Worm (Caenorhabditis elegans) whole organism, L4 larva: ENCODE data around the gene ceh-43.
A peak's percentile ranks its signal among the peaks of the same experiment; 100 is the strongest.

ENCODE experiments used
- D1046.2 ChIP-seq: fragments of 200-800 bp; sonication (Bioruptor generic); IDR thresholded peaks from 2 replicates; pipeline ENCODE4 v1.3.6; 2022; ENCODE audit warnings: missing genetic modification characterization, missing compliant biosample characterization
- F26F4.8 ChIP-seq: fragments of 200-800 bp; sonication (Bioruptor generic); conservative IDR thresholded peaks from 2 replicates; pipeline ENCODE4 v1.3.6; 2022; ENCODE audit warnings: missing genetic modification characterization, missing compliant biosample characterization
- F49E8.2 ChIP-seq: sonication (generic microtip); optimal IDR thresholded peaks from 2 replicates; lab custom pipeline; 2016; ENCODE audit warnings: missing compliant biosample characterization, mild to moderate bottlenecking, missing genetic modification characterization, borderline replicate concordance
- Y75B8A.6 ChIP-seq: fragments of 200-800 bp; sonication (Bioruptor generic); IDR thresholded peaks from 2 replicates; pipeline ENCODE4 v1.3.6; 2022; ENCODE audit warnings: missing genetic modification reagents, missing genetic modification characterization, missing compliant biosample characterization
- aha-1 ChIP-seq: fragments of 150-350 bp; peaks from one replicate; lab custom pipeline; 2014; ENCODE audit warnings: missing biosample characterization, missing genetic modification characterization
- arid-1 ChIP-seq: fragments of 200-800 bp; sonication (Bioruptor generic); conservative IDR thresholded peaks from 2 replicates; pipeline ENCODE4 v1.3.6; 2022; ENCODE audit warnings: missing genetic modification reagents, missing genetic modification characterization, missing compliant biosample characterization
- daf-16 ChIP-seq, 3 experiments: sonication (generic microtip); optimal IDR thresholded peaks; 2 replicates each; lab custom pipeline; 2016 to 2017; ENCODE audit warnings: missing genetic modification characterization in 3 of 3, missing genetic modification reagents in 3 of 3, mild to moderate bottlenecking in 2 of 3, missing compliant biosample characterization in 2 of 3, missing biosample characterization in 1 of 3, moderate library complexity in 1 of 3
- daf-19 ChIP-seq: fragments of 200-800 bp; sonication (Bioruptor generic); conservative IDR thresholded peaks from 2 replicates; pipeline ENCODE4 v1.3.6; 2022; ENCODE audit warnings: missing genetic modification characterization, missing compliant biosample characterization
- dmd-8 ChIP-seq: fragments of 200-800 bp; sonication (Bioruptor generic); IDR thresholded peaks from 2 replicates; pipeline ENCODE4 v1.3.6; 2022; ENCODE audit warnings: missing genetic modification characterization, missing compliant biosample characterization
- dmd-9 ChIP-seq: fragments of 200-800 bp; sonication (Bioruptor generic); IDR thresholded peaks from 2 replicates; pipeline ENCODE4 v1.3.6; 2022; ENCODE audit warnings: missing genetic modification reagents, missing genetic modification characterization, missing compliant biosample characterization
- dve-1 ChIP-seq: sonication (generic microtip); optimal IDR thresholded peaks from 2 replicates; lab custom pipeline; 2017; ENCODE audit warnings: antibody characterized with exemption, mild to moderate bottlenecking, missing genetic modification characterization, missing compliant biosample characterization; ENCODE audit not compliant: insufficient read depth
- egl-43 ChIP-seq: fragments of 200-800 bp; sonication (Bioruptor generic); IDR thresholded peaks from 2 replicates; pipeline ENCODE4 v1.3.6; 2022; ENCODE audit warnings: missing genetic modification reagents, missing genetic modification characterization, missing compliant biosample characterization
- hlh-30 ChIP-seq: sonication (generic microtip); optimal IDR thresholded peaks from 2 replicates; lab custom pipeline; 2017; ENCODE audit warnings: antibody characterized with exemption, mild to moderate bottlenecking, missing genetic modification characterization, missing compliant biosample characterization; ENCODE audit not compliant: insufficient read depth
- lim-7 ChIP-seq: fragments of 200-800 bp; sonication (Bioruptor generic); IDR thresholded peaks from 2 replicates; pipeline ENCODE4 v1.3.6; 2022; ENCODE audit warnings: missing genetic modification characterization, missing compliant biosample characterization
- lin-38 ChIP-seq: fragments of 200-800 bp; sonication (Bioruptor generic); IDR thresholded peaks from 2 replicates; pipeline ENCODE4 v1.3.6; 2022; ENCODE audit warnings: missing genetic modification reagents, missing genetic modification characterization, missing compliant biosample characterization
- lin-39 ChIP-seq: fragments of 150-350 bp; optimal IDR thresholded peaks from 2 replicates; lab custom pipeline; 2014; ENCODE audit warnings: missing biosample characterization, missing genetic modification reagents, missing genetic modification characterization
- lir-3 ChIP-seq: sonication (generic microtip); optimal IDR thresholded peaks from 2 replicates; lab custom pipeline; 2016; ENCODE audit warnings: mild to moderate bottlenecking, missing genetic modification characterization, missing compliant biosample characterization
- lsy-2 ChIP-seq, 2 experiments: fragments of 150-350 bp in 1 of 2; sonication (generic microtip) in 1 of 2; optimal IDR thresholded peaks; 2 replicates each; lab custom pipeline; 2014 to 2017; ENCODE audit warnings: missing biosample characterization in 2 of 2, missing genetic modification characterization in 2 of 2
- madf-5 ChIP-seq, 2 experiments: fragments of 200-800 bp; sonication (Bioruptor generic); IDR thresholded peaks; 2 replicates each; pipeline ENCODE4 v1.3.6; 2022; ENCODE audit warnings: missing compliant biosample characterization in 2 of 2, missing genetic modification characterization in 2 of 2
- madf-9 ChIP-seq: fragments of 200-800 bp; sonication (Bioruptor generic); conservative IDR thresholded peaks from 2 replicates; pipeline ENCODE4 v1.3.6; 2022; ENCODE audit warnings: missing genetic modification reagents, missing genetic modification characterization, missing compliant biosample characterization
- mdt-29 ChIP-seq: fragments of 200-800 bp; sonication (Bioruptor generic); IDR thresholded peaks from 2 replicates; pipeline ENCODE4 v1.3.6; 2022; ENCODE audit warnings: missing genetic modification reagents, missing genetic modification characterization, missing compliant biosample characterization
- mes-2 ChIP-seq: sonication (generic microtip); optimal IDR thresholded peaks from 2 replicates; lab custom pipeline; 2016; ENCODE audit warnings: missing genotype, mild to moderate bottlenecking, missing genetic modification characterization, missing compliant biosample characterization; ENCODE audit not compliant: poor library complexity, severe bottlenecking
- mxl-3 ChIP-seq: fragments of 200-800 bp; sonication (Bioruptor generic); optimal IDR thresholded peaks from 2 replicates; lab custom pipeline; 2018; ENCODE audit warnings: mild to moderate bottlenecking, missing genetic modification characterization, missing compliant biosample characterization
- nhr-102 ChIP-seq: sonication (generic microtip); optimal IDR thresholded peaks from 2 replicates; lab custom pipeline; 2016; ENCODE audit warnings: mild to moderate bottlenecking, missing genetic modification characterization, moderate library complexity, missing compliant biosample characterization
- nhr-237 ChIP-seq: sonication (generic microtip); optimal IDR thresholded peaks from 2 replicates; lab custom pipeline; 2017; ENCODE audit warnings: missing biosample characterization, missing genetic modification characterization
- nhr-25 ChIP-seq: sonication (generic microtip); optimal IDR thresholded peaks from 2 replicates; lab custom pipeline; 2017; ENCODE audit warnings: missing genetic modification characterization, mild to moderate bottlenecking, missing compliant biosample characterization, antibody characterized with exemption, moderate library complexity, borderline replicate concordance; ENCODE audit not compliant: insufficient read depth
- nhr-42 ChIP-seq: fragments of 200-800 bp; sonication (Bioruptor generic); IDR thresholded peaks from 2 replicates; pipeline ENCODE4 v1.3.6; 2022; ENCODE audit warnings: missing genetic modification characterization, missing compliant biosample characterization
- nhr-48 ChIP-seq: sonication (generic microtip); optimal IDR thresholded peaks from 2 replicates; lab custom pipeline; 2016; ENCODE audit warnings: mild to moderate bottlenecking, missing genetic modification characterization, missing compliant biosample characterization
- nhr-77 ChIP-seq: fragments of 150-350 bp; optimal IDR thresholded peaks from 2 replicates; lab custom pipeline; 2014; ENCODE audit warnings: missing biosample characterization, missing genetic modification characterization
- pha-4 ChIP-seq, 2 experiments: fragments of 150-350 bp in 1 of 2; fragments of 200-800 bp in 1 of 2; sonication (Bioruptor generic) in 1 of 2; IDR thresholded peaks in 1 of 2; optimal IDR thresholded peaks in 1 of 2; 2 replicates each; pipeline versions ENCODE4 v1.3.6 to Lab custom; 2014 to 2022; ENCODE audit warnings: missing genetic modification characterization in 2 of 2, missing genetic modification reagents in 2 of 2, missing biosample characterization in 1 of 2, missing compliant biosample characterization in 1 of 2
- php-3 ChIP-seq: fragments of 200-800 bp; sonication (Bioruptor generic); IDR thresholded peaks from 2 replicates; pipeline ENCODE4 v1.3.6; 2022; ENCODE audit warnings: missing genetic modification reagents, missing genetic modification characterization, missing compliant biosample characterization
- snpc-1.2 ChIP-seq: fragments of 200-800 bp; sonication (Bioruptor generic); IDR thresholded peaks from 2 replicates; pipeline ENCODE4 v1.3.6; 2022; ENCODE audit warnings: missing genetic modification reagents, missing genetic modification characterization, missing compliant biosample characterization
- snpc-4 ChIP-seq: fragments of 150-350 bp; optimal IDR thresholded peaks from 2 replicates; lab custom pipeline; 2014; ENCODE audit warnings: missing biosample characterization, missing genetic modification characterization
- unc-130 ChIP-seq: sonication (generic microtip); optimal IDR thresholded peaks from 2 replicates; lab custom pipeline; 2016; ENCODE audit warnings: missing genetic modification reagents, missing genetic modification characterization, missing compliant biosample characterization
- unc-62 ChIP-seq, 3 experiments: fragments of 150-350 bp in 1 of 3; sonication (generic microtip); optimal IDR thresholded peaks in 2 of 3; peaks in 1 of 3; 1 replicate in 1 of 3; 2 replicates in 2 of 3; lab custom pipeline; 2014 to 2017; ENCODE audit warnings: missing biosample characterization in 3 of 3, missing genetic modification characterization in 3 of 3, missing genetic modification reagents in 3 of 3, missing genotype in 1 of 3
- vab-7 ChIP-seq: fragments of 200-800 bp; sonication (Bioruptor generic); IDR thresholded peaks from 2 replicates; pipeline ENCODE4 v1.3.6; 2022; ENCODE audit warnings: missing genetic modification reagents, missing genetic modification characterization, missing compliant biosample characterization
- zfp-3 ChIP-seq: fragments of 200-800 bp; sonication (Bioruptor generic); conservative IDR thresholded peaks from 2 replicates; pipeline ENCODE4 v1.3.6; 2022; ENCODE audit warnings: missing genetic modification reagents, missing genetic modification characterization, missing compliant biosample characterization
- zip-11 ChIP-seq: fragments of 200-800 bp; sonication (Bioruptor generic); IDR thresholded peaks from 2 replicates; pipeline ENCODE4 v1.3.6; 2022; ENCODE audit warnings: missing genetic modification characterization, missing compliant biosample characterization
- zip-2 ChIP-seq: fragments of 150-350 bp; optimal IDR thresholded peaks from 2 replicates; lab custom pipeline; 2014; ENCODE audit warnings: missing biosample characterization, missing genetic modification characterization

The ceh-43 gene

ce11 chrIII:4453301-4453700 is 3.6 kb upstream of the ceh-43 start:
- no peak for TF ChIP-seq nhr-25
- TF ChIP-seq madf-5 (GFP tag; IDR thresholded peaks at IDR 0.05; lab: Robert Waterston, UW), result 0 out of 4 replicates have a peak, but pooled peaks of 1 of the 2 experiments have one; percentile 47

DNA sequence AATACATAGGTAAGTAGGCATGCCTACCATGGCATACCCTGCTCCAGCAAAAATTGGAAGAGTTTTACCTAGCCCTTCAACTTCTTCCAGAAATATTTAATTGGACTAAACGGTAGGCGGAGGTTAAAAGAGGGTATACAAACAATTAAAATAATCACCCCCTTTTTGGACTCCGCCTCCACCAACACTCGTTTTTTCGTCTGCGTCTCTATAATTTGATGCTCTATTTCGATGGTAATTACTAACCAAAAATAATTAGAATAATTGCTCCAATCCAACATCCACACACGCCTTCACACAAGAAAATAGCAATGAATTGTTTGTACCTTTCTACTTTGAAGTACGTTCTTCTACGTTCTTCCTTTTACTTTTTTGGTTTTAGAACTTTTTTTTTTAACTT is 3.0 kb upstream of the ceh-43 start:
- TF ChIP-seq nhr-237 (tag; lab: Kevin White, UChicago), result no peak
- TF ChIP-seq zip-11 (GFP tag; lab: Robert Waterston, UW), result no peak
- TF ChIP-seq aha-1 (tag; lab: Kevin White, UChicago), result peak; percentile 61

DNA sequence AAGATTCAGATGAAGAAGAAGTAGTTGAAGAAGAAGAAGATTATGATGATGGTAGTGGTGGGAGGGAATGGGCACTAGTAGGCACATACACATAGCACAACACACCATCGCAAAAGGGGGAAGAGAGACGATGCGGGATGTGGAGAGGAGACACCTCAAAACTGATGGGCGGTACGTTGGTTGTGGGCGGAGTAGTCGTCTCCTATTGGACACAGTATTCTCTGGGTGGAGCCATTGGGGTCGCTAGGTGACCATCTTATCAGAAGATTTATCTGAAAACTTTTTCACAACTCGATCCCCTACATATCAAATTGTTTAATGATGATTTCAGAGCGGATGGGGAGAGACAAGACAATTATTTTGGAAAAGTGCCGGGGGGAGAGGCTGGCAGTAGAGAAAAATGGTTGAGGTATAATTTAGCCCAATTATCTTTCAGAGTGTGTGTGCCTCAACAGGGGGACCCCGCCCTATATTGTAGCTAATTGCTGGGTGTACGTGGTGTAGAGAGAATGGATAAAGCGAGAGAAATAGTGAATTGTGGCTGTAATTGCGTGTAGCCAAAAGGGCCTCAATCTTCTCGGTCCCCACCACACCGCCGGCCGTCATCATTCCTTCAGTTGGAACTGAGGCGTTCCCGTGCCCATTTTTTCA is 1.2 kb upstream of the ceh-43 start:
- 0 out of 2 replicates have a peak, but pooled peaks have one; percentile 18 for TF ChIP-seq D1046.2 (GFP tag; lab: Robert Waterston, UW)
- TF ChIP-seq dmd-9 (GFP tag; lab: Robert Waterston, UW), result no peak

- TF ChIP-seq madf-9 (GFP tag; lab: Robert Waterston, UW) (no peak), php-3 (GFP tag; lab: Robert Waterston, UW) (0 out of 2 replicates have a peak, but pooled peaks have one; percentile 21), mdt-29 (0 out of 2 replicates have a peak, but pooled peaks have one; percentile 7), F26F4.8 (0 out of 2 replicates have a peak, but pooled peaks have one; percentile 28), mxl-3 (GFP tag; lab: Kevin White, UChicago) (no peak), lsy-2 (tag; optimal IDR thresholded peaks at IDR 0.05; lab: Kevin White, UChicago) (no peak), lin-38 (GFP tag; lab: Robert Waterston, UW) (peak; percentile 63), snpc-4 (tag; lab: Kevin White, UChicago) (no peak), nhr-42 (GFP tag; lab: Robert Waterston, UW) (no peak), dve-1 (tag; lab: Kevin White, UChicago) (peak; percentile 44), Y75B8A.6 (GFP tag; lab: Robert Waterston, UW) (0 out of 2 replicates have a peak, but pooled peaks have one; percentile 29), nhr-48 (tag; lab: Kevin White, UChicago) (peak; percentile 12), lir-3 (no peak), daf-19 (GFP tag; lab: Robert Waterston, UW) (peak; percentile 46; the same call in 1 of the 2 replicates), lim-7 (GFP tag; lab: Robert Waterston, UW) (peak; percentile 61; the same call in 1 of the 2 replicates), dmd-8 (GFP tag; lab: Robert Waterston, UW) (0 out of 2 replicates have a peak, but pooled peaks have one; percentile 60), egl-43 (GFP tag; lab: Robert Waterston, UW) (0 out of 2 replicates have a peak, but pooled peaks have one; percentile 41), pha-4 (GFP tag; IDR thresholded peaks at IDR 0.05; lab: Robert Waterston, UW) (peak; percentile 41; the same call in 1 of the 2 replicates), pha-4 (tag; optimal IDR thresholded peaks at IDR 0.05; lab: Kevin White, UChicago) (no peak), F49E8.2 (tag; lab: Kevin White, UChicago) (peak; percentile 48), hlh-30 (tag; lab: Kevin White, UChicago) (peak; percentile 6), D1046.2 (GFP tag; lab: Robert Waterston, UW) (0 out of 2 replicates have a peak, but pooled peaks have one; percentile 70), arid-1 (GFP tag; lab: Robert Waterston, UW) (peak; percentile 71), madf-5 (GFP tag; IDR thresholded peaks at IDR 0.05; lab: Robert Waterston, UW) (0 out of 4 replicates have a peak, but pooled peaks have one; percentile 6 to 28), vab-7 (GFP tag; lab: Robert Waterston, UW) (peak; percentile 49; the same call in 1 of the 2 replicates), nhr-102 (tag; lab: Kevin White, UChicago) (peak; percentile 26), snpc-1.2 (GFP tag; lab: Robert Waterston, UW) (0 out of 2 replicates have a peak, but pooled peaks have one; percentile 53), zfp-3 (GFP tag; lab: Robert Waterston, UW) (no peak), zip-2 (tag; lab: Kevin White, UChicago) (no peak), lin-39 (tag; lab: Kevin White, UChicago) (no peak), unc-62 (GFP tag; optimal IDR thresholded peaks at IDR 0.05 in 1 of 2; lab: Kevin White, UChicago) (peak in 1 of 2 experiments; percentile 47), unc-62 (tag; optimal IDR thresholded peaks at IDR 0.05; lab: Kevin White, UChicago) (no peak), mes-2 (tag; lab: Kevin White, UChicago) (peak; percentile 10), nhr-77 (tag; lab: Kevin White, UChicago) (no peak), nhr-237 (tag; lab: Kevin White, UChicago) (no peak), daf-16 (GFP tag; optimal IDR thresholded peaks at IDR 0.05; lab: Kevin White, UChicago) (peak in 1 of 2 experiments; percentile 64), daf-16 (tag; optimal IDR thresholded peaks at IDR 0.05; lab: Kevin White, UChicago) (no peak), unc-130 (GFP tag; lab: Kevin White, UChicago) (peak; percentile 51)
Measured at ce11 chrIII:4449357-4449756, 386 bp downstream of the ceh-43 start.
